Worm (Caenorhabditis elegans) whole organism, L4 larva: ENCODE measurements around the gene dap-3.

Source experiments
- D1046.2 ChIP-seq: fragments of 200-800 bp; sonication (Bioruptor generic); IDR thresholded peaks from 2 replicates; pipeline ENCODE4 v1.3.6; 2022; ENCODE audit warnings: missing genetic modification characterization, missing compliant biosample characterization
- F44E2.7 ChIP-seq: fragments of 200-800 bp; sonication (Bioruptor generic); IDR thresholded peaks from 2 replicates; pipeline ENCODE4 v2.1.2; 2022; ENCODE audit warnings: missing genetic modification characterization, missing compliant biosample characterization
- F49E8.2 ChIP-seq: sonication (generic microtip); optimal IDR thresholded peaks from 2 replicates; lab custom pipeline; 2016; ENCODE audit warnings: missing compliant biosample characterization, mild to moderate bottlenecking, missing genetic modification characterization, borderline replicate concordance
- T26A8.4 ChIP-seq: fragments of 200-800 bp; sonication (Bioruptor generic); IDR thresholded peaks from 2 replicates; pipeline ENCODE4 v1.3.6; 2022; ENCODE audit warnings: missing genetic modification characterization, missing compliant biosample characterization
- Y48G9A.11 ChIP-seq: fragments of 200-800 bp; sonication (Bioruptor generic); IDR thresholded peaks from 2 replicates; pipeline ENCODE4 v1.3.6; 2022; ENCODE audit warnings: missing genetic modification reagents, missing genetic modification characterization, missing compliant biosample characterization
- ZK337.2 ChIP-seq: fragments of 200-800 bp; sonication (Bioruptor generic); IDR thresholded peaks from 2 replicates; pipeline ENCODE4 v1.3.6; 2022; ENCODE audit warnings: missing genetic modification reagents, missing genetic modification characterization, missing compliant biosample characterization
- ZK546.5 ChIP-seq, 2 experiments: sonication (generic microtip); optimal IDR thresholded peaks; 2 replicates each; lab custom pipeline; 2017; ENCODE audit warnings: missing biosample characterization in 2 of 2, missing genetic modification characterization in 2 of 2
- aha-1 ChIP-seq: fragments of 150-350 bp; peaks from one replicate; lab custom pipeline; 2014; ENCODE audit warnings: missing biosample characterization, missing genetic modification characterization
- arid-1 ChIP-seq: fragments of 200-800 bp; sonication (Bioruptor generic); conservative IDR thresholded peaks from 2 replicates; pipeline ENCODE4 v1.3.6; 2022; ENCODE audit warnings: missing genetic modification reagents, missing genetic modification characterization, missing compliant biosample characterization
- ceh-20 ChIP-seq: fragments of 200-800 bp; sonication (Bioruptor generic); IDR thresholded peaks from 2 replicates; pipeline ENCODE4 v1.3.6; 2022; ENCODE audit warnings: missing genetic modification reagents, missing genetic modification characterization, missing compliant biosample characterization
- ceh-44 ChIP-seq: fragments of 200-800 bp; sonication (Bioruptor generic); IDR thresholded peaks from 2 replicates; pipeline ENCODE4 v1.3.6; 2022; ENCODE audit warnings: missing genetic modification reagents, missing genetic modification characterization, missing compliant biosample characterization
- cey-2 ChIP-seq: sonication (generic microtip); optimal IDR thresholded peaks from 3 replicates; lab custom pipeline; 2017; ENCODE audit warnings: missing genetic modification characterization, mild to moderate bottlenecking, missing compliant biosample characterization, antibody characterized with exemption, borderline replicate concordance; ENCODE audit not compliant: insufficient read depth
- daf-16 ChIP-seq, 3 experiments: sonication (generic microtip); optimal IDR thresholded peaks; 2 replicates each; lab custom pipeline; 2016 to 2017; ENCODE audit warnings: missing genetic modification characterization in 3 of 3, missing genetic modification reagents in 3 of 3, mild to moderate bottlenecking in 2 of 3, missing compliant biosample characterization in 2 of 3, missing biosample characterization in 1 of 3, moderate library complexity in 1 of 3
- daf-19 ChIP-seq: fragments of 200-800 bp; sonication (Bioruptor generic); conservative IDR thresholded peaks from 2 replicates; pipeline ENCODE4 v1.3.6; 2022; ENCODE audit warnings: missing genetic modification characterization, missing compliant biosample characterization
- dmd-9 ChIP-seq: fragments of 200-800 bp; sonication (Bioruptor generic); IDR thresholded peaks from 2 replicates; pipeline ENCODE4 v1.3.6; 2022; ENCODE audit warnings: missing genetic modification reagents, missing genetic modification characterization, missing compliant biosample characterization
- dpl-1 ChIP-seq: fragments of 150-350 bp; optimal IDR thresholded peaks from 2 replicates; lab custom pipeline; 2014; ENCODE audit warnings: missing biosample characterization, missing genetic modification reagents, missing genetic modification characterization
- duxl-1 ChIP-seq: sonication (generic microtip); optimal IDR thresholded peaks from 2 replicates; lab custom pipeline; 2016; ENCODE audit warnings: mild to moderate bottlenecking, missing genetic modification characterization, moderate library complexity, missing compliant biosample characterization; ENCODE audit not compliant: poor library complexity
- fkh-10 ChIP-seq: fragments of 150-350 bp; optimal IDR thresholded peaks from 2 replicates; lab custom pipeline; 2014; ENCODE audit warnings: missing biosample characterization, missing genetic modification reagents, missing genetic modification characterization
- fos-1 ChIP-seq: fragments of 150-350 bp; optimal IDR thresholded peaks from 2 replicates; lab custom pipeline; 2014; ENCODE audit warnings: missing biosample characterization, missing genetic modification characterization
- gei-8 ChIP-seq: fragments of 200-800 bp; sonication (Bioruptor generic); optimal IDR thresholded peaks from 2 replicates; lab custom pipeline; 2018; ENCODE audit warnings: mild to moderate bottlenecking, missing genetic modification characterization, missing compliant biosample characterization
- hif-1 ChIP-seq, 2 experiments: sonication (generic microtip); optimal IDR thresholded peaks; 2 replicates each; lab custom pipeline; 2016 to 2017; ENCODE audit warnings: missing compliant biosample characterization in 2 of 2, missing genetic modification characterization in 2 of 2, missing genetic modification reagents in 2 of 2, missing genotype in 2 of 2, mild to moderate bottlenecking in 1 of 2
- hlh-11 ChIP-seq: fragments of 200-800 bp; sonication (Bioruptor generic); optimal IDR thresholded peaks from 2 replicates; lab custom pipeline; 2018; ENCODE audit warnings: mild to moderate bottlenecking, missing genetic modification characterization, missing compliant biosample characterization
- hlh-30 ChIP-seq: sonication (generic microtip); optimal IDR thresholded peaks from 2 replicates; lab custom pipeline; 2017; ENCODE audit warnings: antibody characterized with exemption, mild to moderate bottlenecking, missing genetic modification characterization, missing compliant biosample characterization; ENCODE audit not compliant: insufficient read depth
- lim-7 ChIP-seq: fragments of 200-800 bp; sonication (Bioruptor generic); IDR thresholded peaks from 2 replicates; pipeline ENCODE4 v1.3.6; 2022; ENCODE audit warnings: missing genetic modification characterization, missing compliant biosample characterization
- lin-29 ChIP-seq: fragments of 200-800 bp; sonication (Bioruptor generic); IDR thresholded peaks from 2 replicates; pipeline ENCODE4 v1.3.6; 2022; ENCODE audit warnings: missing genetic modification reagents, missing genetic modification characterization, missing compliant biosample characterization
- lir-3 ChIP-seq: sonication (generic microtip); optimal IDR thresholded peaks from 2 replicates; lab custom pipeline; 2016; ENCODE audit warnings: mild to moderate bottlenecking, missing genetic modification characterization, missing compliant biosample characterization
- lsy-2 ChIP-seq, 2 experiments: fragments of 150-350 bp in 1 of 2; sonication (generic microtip) in 1 of 2; optimal IDR thresholded peaks; 2 replicates each; lab custom pipeline; 2014 to 2017; ENCODE audit warnings: missing biosample characterization in 2 of 2, missing genetic modification characterization in 2 of 2
- madf-5 ChIP-seq, 2 experiments: fragments of 200-800 bp; sonication (Bioruptor generic); IDR thresholded peaks; 2 replicates each; pipeline ENCODE4 v1.3.6; 2022; ENCODE audit warnings: missing compliant biosample characterization in 2 of 2, missing genetic modification characterization in 2 of 2
- mdl-1 ChIP-seq, 2 experiments: fragments of 150-350 bp in 1 of 2; sonication (generic microtip) in 1 of 2; optimal IDR thresholded peaks; 2 replicates each; lab custom pipeline; 2014 to 2017; ENCODE audit warnings: missing biosample characterization in 2 of 2, missing genetic modification characterization in 2 of 2
- mdt-29 ChIP-seq: fragments of 200-800 bp; sonication (Bioruptor generic); IDR thresholded peaks from 2 replicates; pipeline ENCODE4 v1.3.6; 2022; ENCODE audit warnings: missing genetic modification reagents, missing genetic modification characterization, missing compliant biosample characterization
- mxl-3 ChIP-seq: fragments of 200-800 bp; sonication (Bioruptor generic); optimal IDR thresholded peaks from 2 replicates; lab custom pipeline; 2018; ENCODE audit warnings: mild to moderate bottlenecking, missing genetic modification characterization, missing compliant biosample characterization
- nhr-11 ChIP-seq: fragments of 150-350 bp; optimal IDR thresholded peaks from 2 replicates; lab custom pipeline; 2014; ENCODE audit warnings: missing biosample characterization, missing genetic modification characterization
- nhr-25 ChIP-seq: sonication (generic microtip); optimal IDR thresholded peaks from 2 replicates; lab custom pipeline; 2017; ENCODE audit warnings: missing genetic modification characterization, mild to moderate bottlenecking, missing compliant biosample characterization, antibody characterized with exemption, moderate library complexity, borderline replicate concordance; ENCODE audit not compliant: insufficient read depth
- nhr-28 ChIP-seq: fragments of 150-350 bp; optimal IDR thresholded peaks from 2 replicates; lab custom pipeline; 2014; ENCODE audit warnings: missing biosample characterization, missing genetic modification characterization
- nhr-41 ChIP-seq: fragments of 200-800 bp; sonication (Bioruptor generic); IDR thresholded peaks from 2 replicates; pipeline ENCODE4 v1.3.6; 2022; ENCODE audit warnings: missing genetic modification reagents, missing genetic modification characterization, missing compliant biosample characterization
- set-16 ChIP-seq: fragments of 200-800 bp; sonication (Bioruptor generic); IDR thresholded peaks from 2 replicates; pipeline ENCODE4 v1.3.6; 2022; ENCODE audit warnings: missing genetic modification reagents, missing genetic modification characterization, missing compliant biosample characterization
- snpc-4 ChIP-seq: fragments of 150-350 bp; optimal IDR thresholded peaks from 2 replicates; lab custom pipeline; 2014; ENCODE audit warnings: missing biosample characterization, missing genetic modification characterization
- spr-3 ChIP-seq: fragments of 200-800 bp; sonication (Bioruptor generic); optimal IDR thresholded peaks from 2 replicates; lab custom pipeline; 2018; ENCODE audit warnings: mild to moderate bottlenecking, missing genetic modification characterization, missing compliant biosample characterization
- unc-39 ChIP-seq: sonication (generic microtip); optimal IDR thresholded peaks from 2 replicates; lab custom pipeline; 2017; ENCODE audit warnings: missing biosample characterization, missing genetic modification characterization
- unc-62 ChIP-seq, 3 experiments: fragments of 150-350 bp in 1 of 3; sonication (generic microtip); optimal IDR thresholded peaks in 2 of 3; peaks in 1 of 3; 1 replicate in 1 of 3; 2 replicates in 2 of 3; lab custom pipeline; 2014 to 2017; ENCODE audit warnings: missing biosample characterization in 3 of 3, missing genetic modification characterization in 3 of 3, missing genetic modification reagents in 3 of 3, missing genotype in 1 of 3
- ztf-11 ChIP-seq: fragments of 150-350 bp; optimal IDR thresholded peaks from 2 replicates; lab custom pipeline; 2014; ENCODE audit warnings: missing biosample characterization, missing genetic modification characterization

The dap-3 gene

ce11 chrII:10557206-10557574, 23.7 kb upstream of the dap-3 start (continued):
- no peak for TF ChIP-seq ZK546.5 (tag; optimal IDR thresholded peaks at IDR 0.05; lab: Kevin White, UChicago)
- no peak for TF ChIP-seq D1046.2 (GFP tag; lab: Robert Waterston, UW)
- no peak for TF ChIP-seq gei-8
- TF ChIP-seq cey-2 (tag; lab: Kevin White, UChicago): peak; percentile 38

ce11 chrII:10557582-10557981, 23.4 kb upstream of the dap-3 start:
- 0 out of 4 replicates have a peak, but pooled peaks of 1 of the 2 experiments have one; percentile 63 for TF ChIP-seq madf-5 (GFP tag; IDR thresholded peaks at IDR 0.05; lab: Robert Waterston, UW)
- TF ChIP-seq aha-1 (tag; lab: Kevin White, UChicago): peak; percentile 34
- TF ChIP-seq Y48G9A.11 (GFP tag; lab: Robert Waterston, UW): 0 out of 2 replicates have a peak, but pooled peaks have one; percentile 38

- TF ChIP-seq hlh-30 (tag; lab: Kevin White, UChicago): peak; percentile 66
- TF ChIP-seq set-16 (GFP tag; lab: Robert Waterston, UW): no peak
- TF ChIP-seq ztf-11 (tag; lab: Kevin White, UChicago): no peak
- peak; percentile 25 for TF ChIP-seq mxl-3 (GFP tag; lab: Kevin White, UChicago)
- TF ChIP-seq nhr-11 (tag; lab: Kevin White, UChicago): peak; percentile 87
- TF ChIP-seq lsy-2 (tag; optimal IDR thresholded peaks at IDR 0.05; lab: Kevin White, UChicago): no peak
- TF ChIP-seq mdl-1 (tag; optimal IDR thresholded peaks at IDR 0.05; lab: Kevin White, UChicago): peak in 1 of 2 experiments; percentile 3
- peak in 1 of 2 experiments; percentile 43 for TF ChIP-seq daf-16 (GFP tag; optimal IDR thresholded peaks at IDR 0.05; lab: Kevin White, UChicago)
- TF ChIP-seq daf-16 (tag; optimal IDR thresholded peaks at IDR 0.05; lab: Kevin White, UChicago): no peak
- TF ChIP-seq, all 104 proteins: peak for 5
Measured at ce11 chrII:10558345-10558744, 22.6 kb upstream of the dap-3 start.

ce11 chrII:10558962-10559415, 21.9 kb upstream of the dap-3 start:
- no peak for TF ChIP-seq F49E8.2 (tag; lab: Kevin White, UChicago)
- TF ChIP-seq madf-5 (GFP tag; IDR thresholded peaks at IDR 0.05; lab: Robert Waterston, UW): 0 out of 4 replicates have a peak, but pooled peaks of 1 of the 2 experiments have one; percentile 7
- no peak for TF ChIP-seq fos-1 (tag; lab: Kevin White, UChicago)
- no peak for TF ChIP-seq spr-3 (GFP tag; lab: Kevin White, UChicago)
- TF ChIP-seq dmd-9 (GFP tag; lab: Robert Waterston, UW): no peak
- peak; percentile 84 for TF ChIP-seq nhr-25 (tag; lab: Kevin White, UChicago)
- no peak for TF ChIP-seq lir-3 (tag; lab: Kevin White, UChicago)
- peak; percentile 73 for TF ChIP-seq nhr-11 (tag; lab: Kevin White, UChicago)
- TF ChIP-seq unc-39 (tag; lab: Kevin White, UChicago): no peak
- TF ChIP-seq ZK337.2: no peak
- TF ChIP-seq dpl-1 (GFP tag; lab: Kevin White, UChicago): peak; percentile 16
- no peak for TF ChIP-seq daf-19 (GFP tag; lab: Robert Waterston, UW)
- TF ChIP-seq mxl-3 (GFP tag; lab: Kevin White, UChicago): peak; percentile 53
- TF ChIP-seq arid-1: no peak
- no peak for TF ChIP-seq snpc-4 (tag; lab: Kevin White, UChicago)
- no peak for TF ChIP-seq ceh-20 (GFP tag; lab: Robert Waterston, UW)
- TF ChIP-seq mdt-29 (GFP tag; lab: Robert Waterston, UW): peak; percentile 58; the same call in 1 of the 2 replicates
- TF ChIP-seq duxl-1 (tag; lab: Kevin White, UChicago): peak; percentile 44
- TF ChIP-seq F44E2.7 (GFP tag; lab: Robert Waterston, UW): no peak
- TF ChIP-seq lim-7 (GFP tag; lab: Robert Waterston, UW): no peak
- TF ChIP-seq nhr-41 (GFP tag; lab: Robert Waterston, UW): no peak
- no peak for TF ChIP-seq ceh-44 (GFP tag; lab: Robert Waterston, UW)
- peak; percentile 98 for TF ChIP-seq hlh-30 (tag; lab: Kevin White, UChicago)
- TF ChIP-seq D1046.2 (GFP tag; lab: Robert Waterston, UW): no peak
- TF ChIP-seq nhr-28 (tag; lab: Kevin White, UChicago): peak; percentile 17
- TF ChIP-seq lin-29 (GFP tag; lab: Robert Waterston, UW): peak; percentile 24; the same call in 1 of the 2 replicates
- TF ChIP-seq hlh-11: peak; percentile 88
- TF ChIP-seq hif-1 (tag; optimal IDR thresholded peaks at IDR 0.05; lab: Kevin White, UChicago): peak in 1 of 2 experiments; percentile 77
- no peak for TF ChIP-seq fkh-10 (GFP tag; lab: Kevin White, UChicago)
- peak; percentile 13 to 63 for TF ChIP-seq lsy-2 (tag; optimal IDR thresholded peaks at IDR 0.05; lab: Kevin White, UChicago)
- TF ChIP-seq unc-62 (GFP tag; optimal IDR thresholded peaks at IDR 0.05 in 1 of 2; lab: Kevin White, UChicago): peak in 1 of 2 experiments; percentile 98
- no peak for TF ChIP-seq unc-62 (tag; optimal IDR thresholded peaks at IDR 0.05; lab: Kevin White, UChicago)
- TF ChIP-seq set-16 (GFP tag; lab: Robert Waterston, UW): peak; percentile 61; the same call in 1 of the 2 replicates
- TF ChIP-seq T26A8.4 (GFP tag; lab: Robert Waterston, UW): peak; percentile 17; the same call in 1 of the 2 replicates
